Worm (Caenorhabditis elegans): ENCODE results near the gene pqn-84.

The pqn-84 gene

ce11 chrIII:11727010-11727409, 27.0 kb downstream of the pqn-84 start:
- TF ChIP-seq jun-1 (tag; optimal IDR thresholded peaks at IDR 0.05) (no peak), isw-1 (GFP tag; IDR thresholded peaks at IDR 0.05) (no peak), hlh-17 (GFP tag; optimal IDR thresholded peaks at IDR 0.05; ENCODE audit: borderline replicate concordance) (no peak), C34B4.2 (tag; optimal IDR thresholded peaks at IDR 0.05) (no peak), elt-2 (tag; optimal IDR thresholded peaks at IDR 0.05) (peak; percentile 44), lir-3 (tag; optimal IDR thresholded peaks at IDR 0.05; ENCODE audit: poor library complexity) (no peak), unc-130 (tag; optimal IDR thresholded peaks at IDR 0.05) (no peak), mep-1 (tag; optimal IDR thresholded peaks at IDR 0.05) (no peak), lin-15B (tag; optimal IDR thresholded peaks at IDR 0.05) (no peak), nhr-237 (tag; optimal IDR thresholded peaks at IDR 0.05) (no peak), elt-3 (tag; optimal IDR thresholded peaks at IDR 0.05) (peak in 5 of 6 experiments; percentile 41 to 96 (median 91)), unc-30 (tag; optimal IDR thresholded peaks at IDR 0.05) (no peak), ceh-90 (tag; optimal IDR thresholded peaks at IDR 0.05) (no peak), ceh-63 (GFP tag; optimal IDR thresholded peaks at IDR 0.05) (no peak), blmp-1 (tag; optimal IDR thresholded peaks at IDR 0.05) (peak; percentile 30), ceh-88 (GFP tag; IDR thresholded peaks at IDR 0.05) (no peak), irx-1 (tag; optimal IDR thresholded peaks at IDR 0.05) (no peak), snpc-4 (tag; optimal IDR thresholded peaks at IDR 0.05) (no peak), nhr-11 (tag; optimal IDR thresholded peaks at IDR 0.05) (no peak)

- TF ChIP-seq ceh-82 (tag; optimal IDR thresholded peaks at IDR 0.05) (no peak), nhr-71 (tag; optimal IDR thresholded peaks at IDR 0.05) (no peak), nhr-12 (tag; optimal IDR thresholded peaks at IDR 0.05) (no peak), ceh-90 (tag; optimal IDR thresholded peaks at IDR 0.05) (no peak), unc-86 (tag; optimal IDR thresholded peaks at IDR 0.05) (no peak), nhr-84 (tag; optimal IDR thresholded peaks at IDR 0.05) (no peak), efl-1 (optimal IDR thresholded peaks at IDR 0.05) (no peak), efl-1 (GFP tag; optimal IDR thresholded peaks at IDR 0.05 in 1 of 2) (no peak), isw-1 (GFP tag; IDR thresholded peaks at IDR 0.05) (no peak), nhr-77 (tag; optimal IDR thresholded peaks at IDR 0.05) (no peak), zip-4 (GFP tag; optimal IDR thresholded peaks at IDR 0.05) (no peak), hpl-2 (GFP tag; optimal IDR thresholded peaks at IDR 0.05) (no peak), tbx-2 (tag; optimal IDR thresholded peaks at IDR 0.05) (no peak), ets-5 (GFP tag; IDR thresholded peaks at IDR 0.05) (no peak), lin-14 (GFP tag; optimal IDR thresholded peaks at IDR 0.05) (no peak), hlh-17 (GFP tag; optimal IDR thresholded peaks at IDR 0.05; ENCODE audit: borderline replicate concordance) (no peak), sptf-1 (tag; optimal IDR thresholded peaks at IDR 0.05) (no peak)
Observed at ce11 chrIII:11730312-11730711, 30.3 kb downstream of the pqn-84 start, which contains the start of gene Y41C4A.18. Gene Y41C4A.18, plus strand, starts transcription at chrIII:11730612.

DNA sequence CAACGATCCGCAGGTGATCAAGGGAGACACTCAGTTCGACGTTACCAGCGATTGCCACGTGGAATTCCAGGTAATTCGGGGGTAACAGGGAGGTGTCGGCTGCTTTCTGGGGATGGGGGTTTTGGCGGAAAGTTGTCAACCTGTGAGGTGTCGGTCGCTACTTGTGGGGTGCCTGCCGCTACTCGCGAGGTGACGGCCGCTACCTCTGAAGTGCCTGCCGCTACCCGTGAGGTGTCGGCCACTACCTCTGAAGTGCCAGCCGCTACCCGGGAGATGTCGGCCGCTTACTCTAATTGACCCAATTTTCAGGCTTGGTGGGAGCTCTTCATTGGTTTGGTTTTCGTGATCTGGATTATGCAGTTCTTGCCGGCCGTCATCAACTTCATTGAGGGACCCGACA, 30.8 kb downstream of the pqn-84 start:
- TF ChIP-seq mef-2 (tag; optimal IDR thresholded peaks at IDR 0.05): no peak
- no peak for TF ChIP-seq ceh-63 (GFP tag; optimal IDR thresholded peaks at IDR 0.05)
- TF ChIP-seq nhr-20 (tag; optimal IDR thresholded peaks at IDR 0.05): no peak
- TF ChIP-seq efl-1 (optimal IDR thresholded peaks at IDR 0.05): no peak
- TF ChIP-seq efl-1 (GFP tag; optimal IDR thresholded peaks at IDR 0.05 in 1 of 2): peak in 1 of 2 experiments; percentile 65
- TF ChIP-seq mep-1 (tag; optimal IDR thresholded peaks at IDR 0.05): no peak
- TF ChIP-seq tbx-2 (tag; optimal IDR thresholded peaks at IDR 0.05): no peak
- TF ChIP-seq nhr-90 (tag; optimal IDR thresholded peaks at IDR 0.05; ENCODE audit: poor library complexity): no peak
- no peak for TF ChIP-seq sox-4 (tag; optimal IDR thresholded peaks at IDR 0.05)
- no peak for TF ChIP-seq Y116A8C.19 (tag; optimal IDR thresholded peaks at IDR 0.05; ENCODE audit: borderline replicate concordance)

- no peak for TF ChIP-seq C04F5.9 (tag; optimal IDR thresholded peaks at IDR 0.05)
- TF ChIP-seq unc-86 (tag; optimal IDR thresholded peaks at IDR 0.05): no peak
- TF ChIP-seq nhr-84 (tag; optimal IDR thresholded peaks at IDR 0.05): no peak
- TF ChIP-seq sup-37 (GFP tag; optimal IDR thresholded peaks at IDR 0.05): no peak
- TF ChIP-seq ces-1 (GFP tag; optimal IDR thresholded peaks at IDR 0.05): no peak
- TF ChIP-seq efl-1 (optimal IDR thresholded peaks at IDR 0.05): no peak
- peak in 1 of 2 experiments; percentile 69 for TF ChIP-seq efl-1 (GFP tag; optimal IDR thresholded peaks at IDR 0.05 in 1 of 2)
- no peak for TF ChIP-seq skn-1 (tag; optimal IDR thresholded peaks at IDR 0.05)
- no peak for TF ChIP-seq mef-2 (tag; optimal IDR thresholded peaks at IDR 0.05)
- TF ChIP-seq unc-98 (GFP tag; IDR thresholded peaks at IDR 0.05): no peak
- TF ChIP-seq nhr-76 (tag; optimal IDR thresholded peaks at IDR 0.05): no peak
- TF ChIP-seq nhr-47 (tag; optimal IDR thresholded peaks at IDR 0.05): no peak
- TF ChIP-seq blmp-1 (tag; optimal IDR thresholded peaks at IDR 0.05): peak; percentile 56
- TF ChIP-seq dsc-1 (tag; optimal IDR thresholded peaks at IDR 0.05): no peak
- TF ChIP-seq nhr-71 (tag; optimal IDR thresholded peaks at IDR 0.05): no peak
- no peak for TF ChIP-seq ceh-82 (tag; optimal IDR thresholded peaks at IDR 0.05)
Observed at ce11 chrIII:11731491-11731890, 31.4 kb downstream of the pqn-84 start.

All from whole organism, L1 larva.